Worm (Caenorhabditis elegans): ENCODE results near the gene B0244.6.

DNA sequence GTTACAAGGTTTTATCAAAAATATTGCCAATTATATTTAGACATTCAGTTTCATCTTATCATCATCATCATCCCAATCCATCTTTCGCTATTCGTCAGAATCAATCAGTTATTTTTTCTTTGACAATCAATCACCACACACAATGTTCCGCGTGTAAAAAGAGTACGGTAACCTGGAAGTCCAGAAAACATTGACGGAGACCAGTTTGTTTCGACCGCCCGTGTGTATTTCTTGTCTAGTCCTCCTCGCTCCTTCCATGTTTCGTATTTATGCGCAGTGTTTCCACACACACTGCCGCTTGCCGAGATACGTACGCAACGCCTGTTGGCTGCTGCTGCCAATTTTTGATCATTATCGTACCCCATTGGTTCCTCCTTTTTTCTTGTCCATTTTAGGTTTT lies 27.1 kb upstream of the B0244.6 start:
- no peak for TF ChIP-seq him-1 (tag; optimal IDR thresholded peaks at IDR 0.05)
- no peak for TF ChIP-seq dao-5 (tag; optimal IDR thresholded peaks at IDR 0.05)

All from whole organism, L4/young adult.